Fruit fly (Drosophila melanogaster): ENCODE measurements around the gene CG13005.

Gene CG13005

dm6 chrX:16811213-16811749, 7.8 kb downstream of the CG13005 start, which contains the start of gene CG4829 (continued):
- TF ChIP-seq seq (GFP tag; IDR thresholded peaks at IDR 0.05), result peak; percentile 85
- no peak for TF ChIP-seq cad (GFP tag; optimal IDR thresholded peaks at IDR 0.05)
- TF ChIP-seq C15 (GFP tag; IDR thresholded peaks at IDR 0.05), result peak; percentile 73; the same call in 1 of the 3 replicates
- TF ChIP-seq knrl (GFP tag; IDR thresholded peaks at IDR 0.05; ENCODE audit: partially characterized antibody), result no peak
- TF ChIP-seq CG31388 (GFP tag; optimal IDR thresholded peaks at IDR 0.05), result peak; percentile 44
- TF ChIP-seq tll (GFP tag; optimal IDR thresholded peaks at IDR 0.05), result no peak
- TF ChIP-seq ems (GFP tag; optimal IDR thresholded peaks at IDR 0.05), result peak; percentile 82
- peak; percentile 87 for TF ChIP-seq mirr (GFP tag; optimal IDR thresholded peaks at IDR 0.05)
- peak; percentile 94 for TF ChIP-seq dysf (GFP tag; IDR thresholded peaks at IDR 0.05)
- TF ChIP-seq CG9797 (GFP tag; optimal IDR thresholded peaks at IDR 0.05), result no peak
- peak; percentile 79 for TF ChIP-seq CG7372 (GFP tag; IDR thresholded peaks at IDR 0.05)
- no peak for TF ChIP-seq CG42726 (GFP tag; IDR thresholded peaks at IDR 0.05; ENCODE audit: partially characterized antibody)
- TF ChIP-seq trem (tag; optimal IDR thresholded peaks at IDR 0.05), result peak; percentile 74
- TF ChIP-seq pum (GFP tag; optimal IDR thresholded peaks at IDR 0.05), result peak; percentile 83
- no peak for TF ChIP-seq Doc3 (GFP tag; IDR thresholded peaks at IDR 0.05; ENCODE audit: partially characterized antibody)
- TF ChIP-seq prd (optimal IDR thresholded peaks at IDR 0.05), result no peak
- peak; percentile 90 for TF ChIP-seq prd (GFP tag; IDR thresholded peaks at IDR 0.05)
- peak; percentile 72 for TF ChIP-seq Chrac-16 (GFP tag; optimal IDR thresholded peaks at IDR 0.05)
- TF ChIP-seq gsb (GFP tag; IDR thresholded peaks at IDR 0.05), result peak; percentile 77
- peak; percentile 86 for TF ChIP-seq CG11247 (GFP tag; IDR thresholded peaks at IDR 0.05)
- peak; percentile 81 for TF ChIP-seq ken (GFP tag; IDR thresholded peaks at IDR 0.05)
- peak; percentile 83; the same call in 2 of the 3 replicates for TF ChIP-seq Optix (GFP tag; IDR thresholded peaks at IDR 0.05)
- peak; percentile 92 for TF ChIP-seq CG12219 (GFP tag; optimal IDR thresholded peaks at IDR 0.05)
- peak; percentile 88 for TF ChIP-seq Xbp1 (GFP tag; optimal IDR thresholded peaks at IDR 0.05)
- peak; percentile 82 for TF ChIP-seq odd (GFP tag; optimal IDR thresholded peaks at IDR 0.05)
- TF ChIP-seq Sox102F (GFP tag; optimal IDR thresholded peaks at IDR 0.05), result peak; percentile 93
- peak; percentile 80 for TF ChIP-seq en (GFP tag; optimal IDR thresholded peaks at IDR 0.05)
- peak; percentile 85 for TF ChIP-seq CG12659 (GFP tag; optimal IDR thresholded peaks at IDR 0.05)
- peak; percentile 82 for TF ChIP-seq sug (tag; optimal IDR thresholded peaks at IDR 0.05)
- peak; percentile 77 for TF ChIP-seq run (tag; optimal IDR thresholded peaks at IDR 0.05)
- TF ChIP-seq Dip2 (GFP tag; IDR thresholded peaks at IDR 0.05), result peak; percentile 45; the same call in 1 of the 2 replicates
- TF ChIP-seq MBD-R2 (GFP tag; IDR thresholded peaks at IDR 0.05), result peak; percentile 68
- peak; percentile 84 for TF ChIP-seq rib (GFP tag; IDR thresholded peaks at IDR 0.05)
- TF ChIP-seq mld (GFP tag; IDR thresholded peaks at IDR 0.05; ENCODE audit: partially characterized antibody), result no peak
- TF ChIP-seq CG4424 (GFP tag; optimal IDR thresholded peaks at IDR 0.05), result peak; percentile 89
- peak; percentile 81 for TF ChIP-seq salm (tag; optimal IDR thresholded peaks at IDR 0.05)
- no peak for TF ChIP-seq D (optimal IDR thresholded peaks at IDR 0.05)
- TF ChIP-seq D (GFP tag; optimal IDR thresholded peaks at IDR 0.05), result peak; percentile 87
- peak; percentile 85 for TF ChIP-seq H15 (GFP tag; IDR thresholded peaks at IDR 0.05)
- TF ChIP-seq Drgx (GFP tag; IDR thresholded peaks at IDR 0.05), result peak; percentile 68
- TF ChIP-seq lbe (GFP tag; optimal IDR thresholded peaks at IDR 0.05), result no peak
- TF ChIP-seq fru (optimal IDR thresholded peaks at IDR 0.05), result no peak
- TF ChIP-seq pfk (GFP tag; optimal IDR thresholded peaks at IDR 0.05), result peak; percentile 7
- peak; percentile 82 for TF ChIP-seq CG16863 (GFP tag; optimal IDR thresholded peaks at IDR 0.05)
- TF ChIP-seq CG18599 (GFP tag; optimal IDR thresholded peaks at IDR 0.05), result peak; percentile 87
- TF ChIP-seq CG17912 (GFP tag; optimal IDR thresholded peaks at IDR 0.05), result peak; percentile 79
- TF ChIP-seq Sry-β (GFP tag; optimal IDR thresholded peaks at IDR 0.05), result peak; percentile 6
- TF ChIP-seq Nf-YC (tag; optimal IDR thresholded peaks at IDR 0.05), result peak; percentile 80
- TF ChIP-seq CG13296 (GFP tag; optimal IDR thresholded peaks at IDR 0.05), result peak; percentile 86
- TF ChIP-seq stc (GFP tag; IDR thresholded peaks at IDR 0.05), result peak; percentile 87
- TF ChIP-seq Neu2 (GFP tag; optimal IDR thresholded peaks at IDR 0.05; ENCODE audit: borderline replicate concordance), result peak; percentile 22

All from whole organism, embryonic.